Worm (Caenorhabditis elegans) whole organism, L4 larva: ENCODE measurements around the gene T19D2.13.
A peak's percentile ranks its signal among the peaks of the same experiment; 100 is the strongest.

Source experiments
- D1046.2 ChIP-seq: fragments of 200-800 bp; sonication (Bioruptor generic); IDR thresholded peaks from 2 replicates; pipeline ENCODE4 v1.3.6; 2022; ENCODE audit warnings: missing genetic modification characterization, missing compliant biosample characterization
- F10B5.3 ChIP-seq: sonication (generic microtip); optimal IDR thresholded peaks from 2 replicates; lab custom pipeline; 2016; ENCODE audit warnings: mild to moderate bottlenecking, missing genetic modification characterization, missing compliant biosample characterization
- F37D6.2 ChIP-seq: sonication (generic microtip); optimal IDR thresholded peaks from 2 replicates; lab custom pipeline; 2016; ENCODE audit warnings: mild to moderate bottlenecking, missing genetic modification characterization, missing compliant biosample characterization
- F44E2.7 ChIP-seq: fragments of 200-800 bp; sonication (Bioruptor generic); IDR thresholded peaks from 2 replicates; pipeline ENCODE4 v2.1.2; 2022; ENCODE audit warnings: missing genetic modification characterization, missing compliant biosample characterization
- R02D3.7 ChIP-seq: fragments of 150-350 bp; sonication (generic microtip); optimal IDR thresholded peaks from 3 replicates; lab custom pipeline; 2014; ENCODE audit warnings: missing biosample characterization, missing genetic modification characterization
- T20F7.1 ChIP-seq: fragments of 200-800 bp; sonication (Bioruptor generic); optimal IDR thresholded peaks from 2 replicates; lab custom pipeline; 2018; ENCODE audit warnings: mild to moderate bottlenecking, missing genetic modification characterization, missing compliant biosample characterization
- T26A8.4 ChIP-seq: fragments of 200-800 bp; sonication (Bioruptor generic); IDR thresholded peaks from 2 replicates; pipeline ENCODE4 v1.3.6; 2022; ENCODE audit warnings: missing genetic modification characterization, missing compliant biosample characterization
- Y75B8A.6 ChIP-seq: fragments of 200-800 bp; sonication (Bioruptor generic); IDR thresholded peaks from 2 replicates; pipeline ENCODE4 v1.3.6; 2022; ENCODE audit warnings: missing genetic modification reagents, missing genetic modification characterization, missing compliant biosample characterization
- ZK337.2 ChIP-seq: fragments of 200-800 bp; sonication (Bioruptor generic); IDR thresholded peaks from 2 replicates; pipeline ENCODE4 v1.3.6; 2022; ENCODE audit warnings: missing genetic modification reagents, missing genetic modification characterization, missing compliant biosample characterization
- ZK546.5 ChIP-seq, 2 experiments: sonication (generic microtip); optimal IDR thresholded peaks; 2 replicates each; lab custom pipeline; 2017; ENCODE audit warnings: missing biosample characterization in 2 of 2, missing genetic modification characterization in 2 of 2
- ama-1 ChIP-seq: fragments of 150-350 bp; optimal IDR thresholded peaks from 2 replicates; lab custom pipeline; 2014; ENCODE audit warnings: inconsistent platforms, mixed read lengths
- arid-1 ChIP-seq: fragments of 200-800 bp; sonication (Bioruptor generic); conservative IDR thresholded peaks from 2 replicates; pipeline ENCODE4 v1.3.6; 2022; ENCODE audit warnings: missing genetic modification reagents, missing genetic modification characterization, missing compliant biosample characterization
- ceh-32 ChIP-seq: sonication (generic microtip); optimal IDR thresholded peaks from 2 replicates; lab custom pipeline; 2016; ENCODE audit warnings: mild to moderate bottlenecking, missing genetic modification characterization, missing compliant biosample characterization; ENCODE audit not compliant: poor library complexity
- ceh-82 ChIP-seq: sonication (generic microtip); optimal IDR thresholded peaks from 2 replicates; lab custom pipeline; 2017; ENCODE audit warnings: missing biosample characterization, missing genetic modification characterization
- ces-1 ChIP-seq: fragments of 150-350 bp; sonication (generic microtip); optimal IDR thresholded peaks from 4 replicates; lab custom pipeline; 2014; ENCODE audit warnings: missing biosample characterization, missing genetic modification reagents, missing genetic modification characterization
- daf-8 ChIP-seq: fragments of 200-800 bp; sonication (Bioruptor generic); IDR thresholded peaks from 2 replicates; pipeline ENCODE4 v1.3.6; 2022; ENCODE audit warnings: missing genetic modification characterization, missing compliant biosample characterization
- duxl-1 ChIP-seq: sonication (generic microtip); optimal IDR thresholded peaks from 2 replicates; lab custom pipeline; 2016; ENCODE audit warnings: mild to moderate bottlenecking, missing genetic modification characterization, moderate library complexity, missing compliant biosample characterization; ENCODE audit not compliant: poor library complexity
- egl-27 ChIP-seq: sonication (generic microtip); optimal IDR thresholded peaks from 3 replicates; lab custom pipeline; 2017; ENCODE audit warnings: missing biosample characterization, missing genetic modification reagents, missing genetic modification characterization
- egl-43 ChIP-seq: fragments of 200-800 bp; sonication (Bioruptor generic); IDR thresholded peaks from 2 replicates; pipeline ENCODE4 v1.3.6; 2022; ENCODE audit warnings: missing genetic modification reagents, missing genetic modification characterization, missing compliant biosample characterization
- fkh-10 ChIP-seq: fragments of 150-350 bp; optimal IDR thresholded peaks from 2 replicates; lab custom pipeline; 2014; ENCODE audit warnings: missing biosample characterization, missing genetic modification reagents, missing genetic modification characterization
- fos-1 ChIP-seq: fragments of 150-350 bp; optimal IDR thresholded peaks from 2 replicates; lab custom pipeline; 2014; ENCODE audit warnings: missing biosample characterization, missing genetic modification characterization
- hif-1 ChIP-seq, 2 experiments: sonication (generic microtip); optimal IDR thresholded peaks; 2 replicates each; lab custom pipeline; 2016 to 2017; ENCODE audit warnings: missing compliant biosample characterization in 2 of 2, missing genetic modification characterization in 2 of 2, missing genetic modification reagents in 2 of 2, missing genotype in 2 of 2, mild to moderate bottlenecking in 1 of 2
- hlh-11 ChIP-seq: fragments of 200-800 bp; sonication (Bioruptor generic); optimal IDR thresholded peaks from 2 replicates; lab custom pipeline; 2018; ENCODE audit warnings: mild to moderate bottlenecking, missing genetic modification characterization, missing compliant biosample characterization
- lin-1 ChIP-seq: fragments of 200-800 bp; sonication (Bioruptor generic); IDR thresholded peaks from 2 replicates; pipeline ENCODE4 v1.3.6; 2022; ENCODE audit warnings: missing genetic modification reagents, missing genetic modification characterization, missing compliant biosample characterization
- lin-15B ChIP-seq: fragments of 150-350 bp; sonication (generic microtip); optimal IDR thresholded peaks from 3 replicates; lab custom pipeline; 2014; ENCODE audit warnings: missing biosample characterization, missing genetic modification characterization
- lin-29 ChIP-seq: fragments of 200-800 bp; sonication (Bioruptor generic); IDR thresholded peaks from 2 replicates; pipeline ENCODE4 v1.3.6; 2022; ENCODE audit warnings: missing genetic modification reagents, missing genetic modification characterization, missing compliant biosample characterization
- lin-39 ChIP-seq: fragments of 150-350 bp; optimal IDR thresholded peaks from 2 replicates; lab custom pipeline; 2014; ENCODE audit warnings: missing biosample characterization, missing genetic modification reagents, missing genetic modification characterization
- lir-3 ChIP-seq: sonication (generic microtip); optimal IDR thresholded peaks from 2 replicates; lab custom pipeline; 2016; ENCODE audit warnings: mild to moderate bottlenecking, missing genetic modification characterization, missing compliant biosample characterization
- madf-9 ChIP-seq: fragments of 200-800 bp; sonication (Bioruptor generic); conservative IDR thresholded peaks from 2 replicates; pipeline ENCODE4 v1.3.6; 2022; ENCODE audit warnings: missing genetic modification reagents, missing genetic modification characterization, missing compliant biosample characterization
- mes-2 ChIP-seq: sonication (generic microtip); optimal IDR thresholded peaks from 2 replicates; lab custom pipeline; 2016; ENCODE audit warnings: missing genotype, mild to moderate bottlenecking, missing genetic modification characterization, missing compliant biosample characterization; ENCODE audit not compliant: poor library complexity, severe bottlenecking
- mxl-3 ChIP-seq: fragments of 200-800 bp; sonication (Bioruptor generic); optimal IDR thresholded peaks from 2 replicates; lab custom pipeline; 2018; ENCODE audit warnings: mild to moderate bottlenecking, missing genetic modification characterization, missing compliant biosample characterization
- nhr-102 ChIP-seq: sonication (generic microtip); optimal IDR thresholded peaks from 2 replicates; lab custom pipeline; 2016; ENCODE audit warnings: mild to moderate bottlenecking, missing genetic modification characterization, moderate library complexity, missing compliant biosample characterization
- nhr-237 ChIP-seq: sonication (generic microtip); optimal IDR thresholded peaks from 2 replicates; lab custom pipeline; 2017; ENCODE audit warnings: missing biosample characterization, missing genetic modification characterization
- nhr-25 ChIP-seq: sonication (generic microtip); optimal IDR thresholded peaks from 2 replicates; lab custom pipeline; 2017; ENCODE audit warnings: missing genetic modification characterization, mild to moderate bottlenecking, missing compliant biosample characterization, antibody characterized with exemption, moderate library complexity, borderline replicate concordance; ENCODE audit not compliant: insufficient read depth
- nhr-41 ChIP-seq: fragments of 200-800 bp; sonication (Bioruptor generic); IDR thresholded peaks from 2 replicates; pipeline ENCODE4 v1.3.6; 2022; ENCODE audit warnings: missing genetic modification reagents, missing genetic modification characterization, missing compliant biosample characterization
- nhr-42 ChIP-seq: fragments of 200-800 bp; sonication (Bioruptor generic); IDR thresholded peaks from 2 replicates; pipeline ENCODE4 v1.3.6; 2022; ENCODE audit warnings: missing genetic modification characterization, missing compliant biosample characterization
- nhr-6 ChIP-seq: fragments of 150-350 bp; optimal IDR thresholded peaks from 2 replicates; lab custom pipeline; 2014; ENCODE audit warnings: missing biosample characterization, missing genetic modification characterization
- nhr-77 ChIP-seq: fragments of 150-350 bp; optimal IDR thresholded peaks from 2 replicates; lab custom pipeline; 2014; ENCODE audit warnings: missing biosample characterization, missing genetic modification characterization
- php-3 ChIP-seq: fragments of 200-800 bp; sonication (Bioruptor generic); IDR thresholded peaks from 2 replicates; pipeline ENCODE4 v1.3.6; 2022; ENCODE audit warnings: missing genetic modification reagents, missing genetic modification characterization, missing compliant biosample characterization
- pqm-1 ChIP-seq: sonication (generic microtip); optimal IDR thresholded peaks from 2 replicates; lab custom pipeline; 2017; ENCODE audit warnings: missing biosample characterization, missing genetic modification characterization
- rbr-2 ChIP-seq: sonication (generic microtip); optimal IDR thresholded peaks from 2 replicates; lab custom pipeline; 2016; ENCODE audit warnings: missing genotype, missing genetic modification characterization, missing compliant biosample characterization
- saeg-2 ChIP-seq: fragments of 200-800 bp; sonication (Bioruptor generic); IDR thresholded peaks from 2 replicates; pipeline ENCODE4 v1.3.6; 2022; ENCODE audit warnings: missing genetic modification reagents, missing genetic modification characterization, missing compliant biosample characterization
- skn-1 ChIP-seq: fragments of 150-350 bp; optimal IDR thresholded peaks from 2 replicates; lab custom pipeline; 2014; ENCODE audit warnings: missing biosample characterization, missing genetic modification characterization
- snpc-4 ChIP-seq: fragments of 150-350 bp; optimal IDR thresholded peaks from 2 replicates; lab custom pipeline; 2014; ENCODE audit warnings: missing biosample characterization, missing genetic modification characterization
- spr-1 ChIP-seq: sonication (generic microtip); optimal IDR thresholded peaks from 2 replicates; lab custom pipeline; 2016; ENCODE audit warnings: mild to moderate bottlenecking, missing genetic modification characterization, missing compliant biosample characterization
- tag-97 ChIP-seq: fragments of 200-800 bp; sonication (Bioruptor generic); IDR thresholded peaks from 2 replicates; pipeline ENCODE4 v1.3.6; 2022; ENCODE audit warnings: missing genetic modification characterization, missing compliant biosample characterization
- tra-1 ChIP-seq: fragments of 200-800 bp; sonication (Bioruptor generic); IDR thresholded peaks from 2 replicates; pipeline ENCODE4 v1.3.6; 2022; ENCODE audit warnings: missing genetic modification reagents, missing genetic modification characterization, missing compliant biosample characterization
- unc-62 ChIP-seq, 3 experiments: fragments of 150-350 bp in 1 of 3; sonication (generic microtip); optimal IDR thresholded peaks in 2 of 3; peaks in 1 of 3; 1 replicate in 1 of 3; 2 replicates in 2 of 3; lab custom pipeline; 2014 to 2017; ENCODE audit warnings: missing biosample characterization in 3 of 3, missing genetic modification characterization in 3 of 3, missing genetic modification reagents in 3 of 3, missing genotype in 1 of 3
- zag-1 ChIP-seq: fragments of 150-350 bp; optimal IDR thresholded peaks from 2 replicates; lab custom pipeline; 2014; ENCODE audit warnings: missing biosample characterization, missing genetic modification characterization
- zip-2 ChIP-seq: fragments of 150-350 bp; optimal IDR thresholded peaks from 2 replicates; lab custom pipeline; 2014; ENCODE audit warnings: missing biosample characterization, missing genetic modification characterization
- ztf-7 ChIP-seq: fragments of 150-350 bp; optimal IDR thresholded peaks from 2 replicates; lab custom pipeline; 2014; ENCODE audit warnings: missing biosample characterization, missing genetic modification characterization

The T19D2.13 gene

ce11 chrX:3968209-3968960 lies 26.2 kb upstream of the T19D2.13 start, which contains the start of gene C16B8.3 (continued):
- TF ChIP-seq D1046.2 (GFP tag; lab: Robert Waterston, UW) (no peak), ztf-7 (no peak), lin-15B (no peak), zag-1 (tag; lab: Kevin White, UChicago) (no peak), unc-62 (GFP tag; optimal IDR thresholded peaks at IDR 0.05 in 1 of 2; lab: Kevin White, UChicago) (no peak), unc-62 (tag; optimal IDR thresholded peaks at IDR 0.05; lab: Kevin White, UChicago) (no peak), tag-97 (no peak), T26A8.4 (no peak), nhr-6 (tag; lab: Kevin White, UChicago) (peak; percentile 69), spr-1 (tag; lab: Kevin White, UChicago) (no peak), nhr-42 (GFP tag; lab: Robert Waterston, UW) (no peak), ZK546.5 (tag; optimal IDR thresholded peaks at IDR 0.05; lab: Kevin White, UChicago) (no peak), egl-27 (no peak), R02D3.7 (tag; lab: Kevin White, UChicago) (no peak), pqm-1 (tag; lab: Kevin White, UChicago) (peak; percentile 57), ZK337.2 (GFP tag; lab: Robert Waterston, UW) (no peak), lin-39 (tag; lab: Kevin White, UChicago) (no peak), mes-2 (tag; lab: Kevin White, UChicago) (no peak), php-3 (GFP tag; lab: Robert Waterston, UW) (no peak), ceh-32 (tag; lab: Kevin White, UChicago) (no peak), ces-1 (no peak), hlh-11 (tag; lab: Kevin White, UChicago) (peak; percentile 71), ceh-82 (tag; lab: Kevin White, UChicago) (no peak), egl-43 (GFP tag; lab: Robert Waterston, UW) (peak; percentile 62; the same call in 1 of the 2 replicates), Y75B8A.6 (GFP tag; lab: Robert Waterston, UW) (no peak), fos-1 (tag; lab: Kevin White, UChicago) (no peak), mxl-3 (peak; percentile 17), nhr-77 (tag; lab: Kevin White, UChicago) (peak; percentile 49), rbr-2 (no peak), F10B5.3 (tag; lab: Kevin White, UChicago) (no peak), nhr-25 (tag; lab: Kevin White, UChicago) (no peak), lin-29 (GFP tag; lab: Robert Waterston, UW) (no peak), daf-8 (GFP tag; lab: Robert Waterston, UW) (no peak), skn-1 (tag; lab: Kevin White, UChicago) (no peak), nhr-41 (GFP tag; lab: Robert Waterston, UW) (no peak), lin-1 (GFP tag; lab: Robert Waterston, UW) (no peak), F37D6.2 (no peak), zip-2 (no peak), arid-1 (GFP tag; lab: Robert Waterston, UW) (no peak), duxl-1 (no peak), F44E2.7 (GFP tag; lab: Robert Waterston, UW) (no peak), fkh-10 (GFP tag; lab: Kevin White, UChicago) (no peak), nhr-237 (no peak), lir-3 (no peak), nhr-102 (tag; lab: Kevin White, UChicago) (no peak), ama-1 (peak; percentile 46), hif-1 (tag; optimal IDR thresholded peaks at IDR 0.05; lab: Kevin White, UChicago) (no peak), tra-1 (GFP tag; lab: Robert Waterston, UW) (no peak), madf-9 (no peak), saeg-2 (GFP tag; lab: Robert Waterston, UW) (no peak), snpc-4 (tag; lab: Kevin White, UChicago) (no peak), T20F7.1 (peak; percentile 42)
